Worm (Caenorhabditis elegans) whole organism, early embryonic: ENCODE results near the gene T26H5.8.

Experiments used
- B0310.2 ChIP-seq: sonication (generic microtip); optimal IDR thresholded peaks from 2 replicates; lab custom pipeline; 2016; ENCODE audit warnings: mild to moderate bottlenecking, missing genetic modification characterization, missing compliant biosample characterization
- F13C5.2 ChIP-seq: sonication (generic microtip); optimal IDR thresholded peaks from 2 replicates; lab custom pipeline; 2017; ENCODE audit warnings: mild to moderate bottlenecking, missing genetic modification characterization, inconsistent platforms, missing compliant biosample characterization
- ama-1 ChIP-seq: fragments of 150-350 bp; optimal IDR thresholded peaks from 2 replicates; lab custom pipeline; 2014
- ceh-36 ChIP-seq: sonication (generic microtip); optimal IDR thresholded peaks from 2 replicates; lab custom pipeline; 2016; ENCODE audit warnings: missing genetic modification characterization, inconsistent platforms, missing compliant biosample characterization
- ets-7 ChIP-seq: sonication (generic microtip); optimal IDR thresholded peaks from 2 replicates; lab custom pipeline; 2016; ENCODE audit warnings: missing genotype, missing genetic modification characterization, missing compliant biosample characterization
- flt-1 ChIP-seq: fragments of 200-800 bp; sonication (Bioruptor generic); IDR thresholded peaks from 2 replicates; pipeline ENCODE4 v1.3.6; 2022; ENCODE audit warnings: missing genetic modification characterization, missing compliant biosample characterization
- hmg-4 ChIP-seq: fragments of 200-800 bp; sonication (Bioruptor generic); optimal IDR thresholded peaks from 2 replicates; lab custom pipeline; 2018; ENCODE audit warnings: mild to moderate bottlenecking, missing genetic modification characterization, missing compliant biosample characterization
- hnd-1 ChIP-seq: sonication (generic microtip); optimal IDR thresholded peaks from 2 replicates; lab custom pipeline; 2016; ENCODE audit warnings: missing genetic modification characterization, missing compliant biosample characterization
- scrt-1 ChIP-seq: fragments of 200-800 bp; sonication (Bioruptor generic); IDR thresholded peaks from 2 replicates; pipeline ENCODE4 v1.3.6; 2022; ENCODE audit warnings: missing genetic modification characterization, missing compliant biosample characterization
- sea-1 ChIP-seq: fragments of 200-800 bp; sonication (Bioruptor generic); conservative IDR thresholded peaks from 2 replicates; pipeline ENCODE4 v1.3.6; 2022; ENCODE audit warnings: missing genetic modification characterization, missing compliant biosample characterization
- tbx-11 ChIP-seq: fragments of 200-800 bp; sonication (Bioruptor generic); IDR thresholded peaks from 2 replicates; pipeline ENCODE4 v1.3.6; 2022; ENCODE audit warnings: missing genetic modification characterization, missing compliant biosample characterization
- tbx-37 ChIP-seq: fragments of 200-800 bp; sonication (Bioruptor generic); conservative IDR thresholded peaks from 2 replicates; pipeline ENCODE4 v1.3.6; 2022; ENCODE audit warnings: missing genetic modification reagents, missing genetic modification characterization, missing compliant biosample characterization
- tra-4 ChIP-seq: sonication (generic microtip); optimal IDR thresholded peaks from 2 replicates; lab custom pipeline; 2017; ENCODE audit warnings: missing genetic modification characterization, missing compliant biosample characterization

- TF ChIP-seq scrt-1 (GFP tag; lab: Robert Waterston, UW) (no peak), ama-1 (lab: Kevin White, UChicago) (no peak), B0310.2 (tag; lab: Kevin White, UChicago) (no peak), flt-1 (GFP tag; lab: Robert Waterston, UW) (no peak), F13C5.2 (tag; lab: Kevin White, UChicago) (no peak), ceh-36 (tag; lab: Kevin White, UChicago) (no peak), tbx-11 (GFP tag; lab: Robert Waterston, UW) (no peak), tbx-37 (GFP tag; lab: Robert Waterston, UW) (no peak), ets-7 (tag; lab: Kevin White, UChicago) (no peak), hmg-4 (GFP tag; lab: Kevin White, UChicago) (no peak), hnd-1 (tag; lab: Kevin White, UChicago) (no peak), sea-1 (GFP tag; lab: Robert Waterston, UW) (no peak), tra-4 (tag; lab: Kevin White, UChicago) (no peak)
These were observed 9.9 kb upstream of the T26H5.8 start for ce11 chrV:15442384-15442783.
